Fruit fly (Drosophila melanogaster) whole organism, embryonic: ENCODE data around the gene CG3078.

Source experiments
- Atf6 ChIP-seq: fragments of 200-800 bp; sonication (Bioruptor generic); IDR thresholded peaks from 2 replicates; pipeline ENCODE4 v1.3.6; 2022; ENCODE audit warnings: missing biosample characterization, missing genetic modification characterization
- CG10209 ChIP-seq: fragments of 200-800 bp; sonication (Bioruptor generic); optimal IDR thresholded peaks from 3 replicates; lab custom pipeline; 2017; ENCODE audit warnings: missing biosample characterization, mild to moderate bottlenecking, missing genetic modification characterization, missing genetic modification reagents
- CG11723 ChIP-seq: fragments of 200-800 bp; sonication (Bioruptor generic); optimal IDR thresholded peaks from 2 replicates; lab custom pipeline; 2017; ENCODE audit warnings: missing biosample characterization, mild to moderate bottlenecking, missing genetic modification characterization
- CG12744 ChIP-seq: fragments of 200-800 bp; sonication (Bioruptor generic); optimal IDR thresholded peaks from 2 replicates; lab custom pipeline; 2016; ENCODE audit warnings: missing biosample characterization, missing genetic modification characterization
- CG13123 ChIP-seq: fragments of 200-800 bp; sonication (Bioruptor generic); optimal IDR thresholded peaks from 2 replicates; lab custom pipeline; 2016; ENCODE audit warnings: missing biosample characterization, missing genetic modification characterization
- CG13287 ChIP-seq: fragments of 200-800 bp; sonication (Bioruptor generic); IDR thresholded peaks from 2 replicates; pipeline ENCODE4 v1.3.6; 2022; ENCODE audit warnings: missing biosample characterization, missing genetic modification characterization; ENCODE audit not compliant: partially characterized antibody
- CG13296 ChIP-seq: fragments of 200-800 bp; sonication (Bioruptor generic); optimal IDR thresholded peaks from 3 replicates; lab custom pipeline; 2018; ENCODE audit warnings: missing biosample characterization, mild to moderate bottlenecking, missing genetic modification characterization
- CG13624 ChIP-seq: fragments of 200-800 bp; sonication (Bioruptor generic); optimal IDR thresholded peaks from 2 replicates; lab custom pipeline; 2016; ENCODE audit warnings: missing biosample characterization, missing genetic modification characterization
- CG15514 ChIP-seq: fragments of 200-800 bp; sonication (Bioruptor generic); optimal IDR thresholded peaks from 3 replicates; lab custom pipeline; 2017; ENCODE audit warnings: missing biosample characterization, missing genetic modification characterization, mild to moderate bottlenecking, moderate library complexity, missing genetic modification reagents
- CG17186 ChIP-seq: fragments of 200-800 bp; sonication (Bioruptor generic); optimal IDR thresholded peaks from 3 replicates; lab custom pipeline; 2017; ENCODE audit warnings: missing biosample characterization, missing genetic modification reagents, missing genetic modification characterization
- CG17359 ChIP-seq: fragments of 200-800 bp; sonication (Bioruptor generic); optimal IDR thresholded peaks from 3 replicates; lab custom pipeline; 2018; ENCODE audit warnings: missing biosample characterization, mild to moderate bottlenecking, missing genetic modification characterization, moderate library complexity
- CG17802 ChIP-seq: fragments of 200-800 bp; sonication (Bioruptor generic); optimal IDR thresholded peaks from 2 replicates; lab custom pipeline; 2018; ENCODE audit warnings: missing biosample characterization, mild to moderate bottlenecking, missing genetic modification characterization, moderate library complexity
- CG1792 ChIP-seq: fragments of 200-800 bp; sonication (Bioruptor generic); optimal IDR thresholded peaks from 2 replicates; lab custom pipeline; 2016; ENCODE audit warnings: missing biosample characterization, missing genetic modification characterization
- CG31441 ChIP-seq: fragments of 200-800 bp; sonication (Bioruptor generic); IDR thresholded peaks from 2 replicates; pipeline ENCODE4 v1.3.6; 2022; ENCODE audit warnings: missing biosample characterization, missing genetic modification characterization
- CG32532 ChIP-seq: fragments of 200-800 bp; sonication (Bioruptor generic); IDR thresholded peaks from 2 replicates; pipeline ENCODE4 v1.3.6; 2022; ENCODE audit warnings: missing biosample characterization, missing genetic modification characterization
- CG43689 ChIP-seq: fragments of 200-800 bp; sonication (Bioruptor generic); IDR thresholded peaks from 2 replicates; pipeline ENCODE4 v1.3.6; 2022; ENCODE audit warnings: missing biosample characterization, missing genetic modification characterization
- CG4424 ChIP-seq: fragments of 200-800 bp; sonication (Bioruptor generic); optimal IDR thresholded peaks from 3 replicates; lab custom pipeline; 2016; ENCODE audit warnings: missing biosample characterization, missing genetic modification characterization
- CG4617 ChIP-seq: fragments of 200-800 bp; sonication (Bioruptor generic); optimal IDR thresholded peaks from 3 replicates; lab custom pipeline; 2016; ENCODE audit warnings: missing biosample characterization, missing genetic modification characterization, borderline replicate concordance
- CG4730 ChIP-seq: fragments of 200-800 bp; sonication (Bioruptor generic); IDR thresholded peaks from 2 replicates; pipeline ENCODE4 v1.3.6; 2022; ENCODE audit warnings: missing biosample characterization, missing genetic modification characterization
- CG6175 ChIP-seq: fragments of 200-800 bp; sonication (Bioruptor generic); IDR thresholded peaks from 3 replicates; pipeline ENCODE4 v1.3.6; 2022; ENCODE audit warnings: missing biosample characterization, missing genetic modification characterization
- CG7372 ChIP-seq: fragments of 200-800 bp; sonication (Bioruptor generic); IDR thresholded peaks from 2 replicates; pipeline ENCODE4 v1.3.6; 2022; ENCODE audit warnings: missing biosample characterization, missing genetic modification characterization
- CG9437 ChIP-seq: fragments of 200-800 bp; sonication (Bioruptor generic); optimal IDR thresholded peaks from 2 replicates; lab custom pipeline; 2018; ENCODE audit warnings: missing biosample characterization, mild to moderate bottlenecking, missing genetic modification characterization
- CG9876 ChIP-seq: fragments of 200-800 bp; sonication (Bioruptor generic); optimal IDR thresholded peaks from 2 replicates; lab custom pipeline; 2016; ENCODE audit warnings: missing biosample characterization, missing genetic modification characterization
- Dll ChIP-seq: fragments of 200-800 bp; sonication (Bioruptor generic); IDR thresholded peaks from 4 replicates; pipeline ENCODE4 v1.3.6; 2022; ENCODE audit warnings: missing biosample characterization, missing genetic modification characterization; ENCODE audit not compliant: partially characterized antibody
- Dref ChIP-seq: fragments of 200-800 bp; sonication (Bioruptor generic); IDR thresholded peaks from 2 replicates; pipeline ENCODE4 v1.3.6; 2022; ENCODE audit warnings: missing biosample characterization, missing genetic modification characterization
- Eip74EF ChIP-seq, 2 experiments: fragments of 200-800 bp in 1 of 2; fragments of >200 bp in 1 of 2; sonication (Bioruptor generic) in 1 of 2; optimal IDR thresholded peaks; 2 replicates each; lab custom pipeline; 2017 to 2019; ENCODE audit warnings: missing biosample characterization in 2 of 2, missing genetic modification characterization in 2 of 2, mild to moderate bottlenecking in 1 of 2, moderate library complexity in 1 of 2
- Hmr ChIP-seq: fragments of 200-800 bp; sonication (Bioruptor generic); optimal IDR thresholded peaks from 3 replicates; lab custom pipeline; 2017; ENCODE audit warnings: mild to moderate bottlenecking, missing biosample characterization, missing genetic modification reagents, missing genetic modification characterization
- Hsf ChIP-seq: fragments of 200-800 bp; sonication (Bioruptor generic); optimal IDR thresholded peaks from 3 replicates; lab custom pipeline; 2016; ENCODE audit warnings: missing biosample characterization, missing genetic modification characterization
- NC2α ChIP-seq: fragments of 200-800 bp; sonication (Bioruptor generic); optimal IDR thresholded peaks from 2 replicates; lab custom pipeline; 2016; ENCODE audit warnings: missing biosample characterization, missing genetic modification characterization
- Side ChIP-seq: fragments of 200-800 bp; sonication (Bioruptor generic); optimal IDR thresholded peaks from 2 replicates; lab custom pipeline; 2016; ENCODE audit warnings: missing biosample characterization, missing genetic modification characterization
- Sry-δ ChIP-seq: fragments of 200-800 bp; sonication (Bioruptor generic); optimal IDR thresholded peaks from 2 replicates; lab custom pipeline; 2016; ENCODE audit warnings: missing biosample characterization, missing genetic modification characterization
- Ssrp ChIP-seq: fragments of 200-800 bp; sonication (Bioruptor generic); optimal IDR thresholded peaks from 2 replicates; lab custom pipeline; 2018; ENCODE audit warnings: missing biosample characterization, mild to moderate bottlenecking, missing genetic modification characterization, moderate library complexity
- TFAM ChIP-seq: fragments of 200-800 bp; sonication (Bioruptor generic); optimal IDR thresholded peaks from 2 replicates; lab custom pipeline; 2017; ENCODE audit warnings: missing biosample characterization, missing genetic modification characterization, inconsistent platforms
- YL-1 ChIP-seq: fragments of 200-800 bp; sonication (Bioruptor generic); optimal IDR thresholded peaks from 3 replicates; lab custom pipeline; 2017; ENCODE audit warnings: missing biosample characterization, mild to moderate bottlenecking, missing genetic modification characterization
- al ChIP-seq: fragments of 200-800 bp; sonication (Bioruptor generic); IDR thresholded peaks from 2 replicates; pipeline ENCODE4 v1.3.6; 2022; ENCODE audit warnings: missing biosample characterization, missing genetic modification characterization
- aop ChIP-seq: fragments of 200-800 bp; sonication (Bioruptor generic); IDR thresholded peaks from 2 replicates; pipeline ENCODE4 v1.3.6; 2022; ENCODE audit warnings: missing biosample characterization, missing genetic modification characterization
- ash1 ChIP-seq: fragments of 200-800 bp; sonication (Bioruptor generic); optimal IDR thresholded peaks from 2 replicates; lab custom pipeline; 2018; ENCODE audit warnings: missing biosample characterization, mild to moderate bottlenecking, missing genetic modification characterization
- cad ChIP-seq: fragments of >200 bp; optimal IDR thresholded peaks from 2 replicates; lab custom pipeline; 2017; ENCODE audit warnings: missing biosample characterization, missing genetic modification characterization
- cg ChIP-seq: fragments of 200-800 bp; sonication (Bioruptor generic); optimal IDR thresholded peaks from 3 replicates; lab custom pipeline; 2019; ENCODE audit warnings: missing biosample characterization, mild to moderate bottlenecking, missing genetic modification characterization, moderate library complexity
- dm ChIP-seq: fragments of 200-800 bp; sonication (Bioruptor generic); optimal IDR thresholded peaks from 3 replicates; lab custom pipeline; 2016; ENCODE audit warnings: missing biosample characterization, missing genetic modification characterization
- dmrt11E ChIP-seq: fragments of 200-800 bp; sonication (Bioruptor generic); optimal IDR thresholded peaks from 3 replicates; lab custom pipeline; 2018; ENCODE audit warnings: missing biosample characterization, mild to moderate bottlenecking, missing genetic modification characterization, moderate library complexity
- dysf ChIP-seq: fragments of 200-800 bp; sonication (Bioruptor generic); IDR thresholded peaks from 3 replicates; pipeline ENCODE4 v1.3.6; 2022; ENCODE audit warnings: missing biosample characterization, missing genetic modification characterization
- exex ChIP-seq: fragments of 200-800 bp; sonication (Bioruptor generic); optimal IDR thresholded peaks from 4 replicates; lab custom pipeline; 2018; ENCODE audit warnings: missing biosample characterization, mild to moderate bottlenecking, missing genetic modification characterization, moderate library complexity
- hb ChIP-seq: fragments of 200-800 bp; sonication (Bioruptor generic); IDR thresholded peaks from 3 replicates; pipeline ENCODE4 v1.3.6; 2022; ENCODE audit warnings: missing biosample characterization, missing genetic modification characterization; ENCODE audit not compliant: partially characterized antibody
- her ChIP-seq: fragments of 200-800 bp; sonication (Bioruptor generic); optimal IDR thresholded peaks from 2 replicates; lab custom pipeline; 2016; ENCODE audit warnings: missing biosample characterization, missing genetic modification characterization
- kni ChIP-seq: fragments of 200-800 bp; sonication (Bioruptor generic); optimal IDR thresholded peaks from 3 replicates; lab custom pipeline; 2017; ENCODE audit warnings: mild to moderate bottlenecking, missing biosample characterization, missing genetic modification reagents, missing genetic modification characterization
- oc ChIP-seq: fragments of 200-800 bp; sonication (Bioruptor generic); optimal IDR thresholded peaks from 2 replicates; lab custom pipeline; 2018; ENCODE audit warnings: missing biosample characterization, mild to moderate bottlenecking, missing genetic modification characterization, moderate library complexity
- odd ChIP-seq: fragments of 200-800 bp; sonication (Bioruptor generic); optimal IDR thresholded peaks from 2 replicates; lab custom pipeline; 2017; ENCODE audit warnings: missing biosample characterization, mild to moderate bottlenecking, missing genetic modification characterization
- row ChIP-seq: fragments of 200-800 bp; sonication (Bioruptor generic); IDR thresholded peaks from 3 replicates; pipeline ENCODE4 v1.3.6; 2022; ENCODE audit warnings: missing biosample characterization, missing genetic modification characterization
- slou ChIP-seq: fragments of 200-800 bp; sonication (Bioruptor generic); optimal IDR thresholded peaks from 3 replicates; lab custom pipeline; 2016; ENCODE audit warnings: missing biosample characterization, missing genetic modification characterization
- tgo ChIP-seq: fragments of 200-800 bp; sonication (Bioruptor generic); IDR thresholded peaks from 3 replicates; pipeline ENCODE4 v1.3.6; 2022; ENCODE audit warnings: missing biosample characterization, missing genetic modification characterization

Gene CG3078

dm6 chrX:2270557-2270930 lies 10.9 kb upstream of the CG3078 start, which contains the start of gene CG2924 (continued):
- TF ChIP-seq CG4617 (GFP tag; lab: Kevin White, UChicago), result peak; percentile 78
- peak; percentile 6 for TF ChIP-seq NC2α (GFP tag; lab: Kevin White, UChicago)
- TF ChIP-seq CG4730 (GFP tag; lab: Robert Waterston, UW), result no peak
- TF ChIP-seq Sry-δ, result peak; percentile 100
- peak; percentile 23 for TF ChIP-seq CG10209
- TF ChIP-seq CG43689 (GFP tag; lab: Robert Waterston, UW), result no peak
- TF ChIP-seq CG17359, result no peak
- TF ChIP-seq al, result peak; percentile 39
- TF ChIP-seq CG11723, result no peak
- TF ChIP-seq CG15514, result peak; percentile 93
- TF ChIP-seq her (GFP tag; lab: Kevin White, UChicago), result peak; percentile 71
- no peak for TF ChIP-seq Eip74EF (GFP tag; optimal IDR thresholded peaks at IDR 0.05; lab: Kevin White, UChicago)
- TF ChIP-seq Dll, result peak; percentile 99
- TF ChIP-seq CG12744 (GFP tag; lab: Kevin White, UChicago), result no peak
- TF ChIP-seq hb (GFP tag; lab: Robert Waterston, UW), result peak; percentile 99
- peak; percentile 64 for TF ChIP-seq cg (GFP tag; lab: Kevin White, UChicago)
- peak; percentile 54 for TF ChIP-seq exex (tag; lab: Kevin White, UChicago)
- TF ChIP-seq dysf (GFP tag; lab: Robert Waterston, UW), result peak; percentile 70
- TF ChIP-seq Ssrp (tag; lab: Kevin White, UChicago), result no peak
- TF ChIP-seq cad, result no peak
- no peak for TF ChIP-seq Atf6
- no peak for TF ChIP-seq dmrt11E (tag; lab: Kevin White, UChicago)
- TF ChIP-seq row (GFP tag; lab: Robert Waterston, UW), result peak; percentile 59; the same call in 2 of the 3 replicates
- peak; percentile 100 for TF ChIP-seq CG13287 (GFP tag; lab: Robert Waterston, UW)
- peak; percentile 59 for TF ChIP-seq CG9876 (GFP tag; lab: Kevin White, UChicago)
- TF ChIP-seq aop (GFP tag; lab: Robert Waterston, UW), result no peak
- TF ChIP-seq Hmr (GFP tag; lab: Kevin White, UChicago), result peak; percentile 83
- peak; percentile 24 for TF ChIP-seq slou (GFP tag; lab: Kevin White, UChicago)
- TF ChIP-seq dm, result peak; percentile 59
- TF ChIP-seq CG17802, result peak; percentile 20
- TF ChIP-seq CG31441 (GFP tag; lab: Robert Waterston, UW), result no peak
- TF ChIP-seq CG17186 (GFP tag; lab: Kevin White, UChicago), result peak; percentile 98
- TF ChIP-seq CG7372 (GFP tag; lab: Robert Waterston, UW), result no peak
- TF ChIP-seq Side (GFP tag; lab: Kevin White, UChicago), result peak; percentile 68
- peak; percentile 44 for TF ChIP-seq Hsf (GFP tag; lab: Kevin White, UChicago)
- no peak for TF ChIP-seq TFAM (GFP tag; lab: Kevin White, UChicago)
- peak; percentile 87 for TF ChIP-seq CG13624 (GFP tag; lab: Kevin White, UChicago)
- no peak for TF ChIP-seq oc (tag; lab: Kevin White, UChicago)
- TF ChIP-seq YL-1 (GFP tag; lab: Kevin White, UChicago), result peak; percentile 43
- TF ChIP-seq CG32532 (GFP tag; lab: Robert Waterston, UW), result peak; percentile 72
- TF ChIP-seq kni (GFP tag; lab: Kevin White, UChicago), result peak; percentile 11
- TF ChIP-seq CG13123 (GFP tag; lab: Kevin White, UChicago), result no peak
- TF ChIP-seq CG13296 (GFP tag; lab: Kevin White, UChicago), result peak; percentile 36
- TF ChIP-seq odd, result no peak
- TF ChIP-seq Dref, result peak; percentile 100
- TF ChIP-seq CG6175 (GFP tag; lab: Robert Waterston, UW), result no peak
- TF ChIP-seq CG9437 (GFP tag; lab: Kevin White, UChicago), result peak; percentile 74
- peak; percentile 59 for TF ChIP-seq ash1
- TF ChIP-seq tgo (GFP tag; lab: Robert Waterston, UW), result peak; percentile 36; the same call in 1 of the 3 replicates
- peak; percentile 60 for TF ChIP-seq CG1792 (GFP tag; lab: Kevin White, UChicago)
- TF ChIP-seq CG4424 (GFP tag; lab: Kevin White, UChicago), result peak; percentile 12
